Worm (Caenorhabditis elegans) whole organism, L4/young adult: ENCODE measurements around the gene cpr-4.

Experiments used
- W03F9.2 ChIP-seq: fragments of 150-350 bp; optimal IDR thresholded peaks from 2 replicates; lab custom pipeline; 2014; ENCODE audit warnings: missing biosample characterization, missing genetic modification characterization
- dao-5 ChIP-seq: sonication (generic microtip); optimal IDR thresholded peaks from 2 replicates; lab custom pipeline; 2016; ENCODE audit warnings: missing genotype, missing genetic modification characterization, moderate library complexity, missing compliant biosample characterization

ce11 chrV:6611504-6611903 lies 3.0 kb upstream of the cpr-4 start:
- TF ChIP-seq W03F9.2 (tag; lab: Kevin White, UChicago) (peak; percentile 50), dao-5 (tag; lab: Kevin White, UChicago) (no peak)
